Fruit fly (Drosophila melanogaster) whole organism, embryonic: ENCODE results near the gene drn.

Experiments
- CG10147 ChIP-seq: fragments of 200-800 bp; sonication (Bioruptor generic); optimal IDR thresholded peaks from 2 replicates; lab custom pipeline; 2019; ENCODE audit warnings: missing biosample characterization, mild to moderate bottlenecking, missing genetic modification characterization, moderate library complexity
- CG10274 ChIP-seq: fragments of 200-800 bp; sonication (Bioruptor generic); optimal IDR thresholded peaks from 3 replicates; lab custom pipeline; 2017; ENCODE audit warnings: missing biosample characterization, mild to moderate bottlenecking, missing genetic modification characterization
- CG10543 ChIP-seq: fragments of 200-800 bp; sonication (Bioruptor generic); optimal IDR thresholded peaks from 3 replicates; lab custom pipeline; 2017; ENCODE audit warnings: missing biosample characterization, mild to moderate bottlenecking, missing genetic modification characterization, moderate library complexity
- CG10979 ChIP-seq: fragments of 200-800 bp; sonication (Bioruptor generic); optimal IDR thresholded peaks from 2 replicates; lab custom pipeline; 2018; ENCODE audit warnings: missing biosample characterization, mild to moderate bottlenecking, missing genetic modification characterization, moderate library complexity
- CG11093 ChIP-seq: fragments of 200-800 bp; sonication (Bioruptor generic); IDR thresholded peaks from 3 replicates; pipeline ENCODE4 v1.3.6; 2022; ENCODE audit warnings: missing biosample characterization, missing genetic modification characterization
- CG12104 ChIP-seq: fragments of 200-800 bp; sonication (Bioruptor generic); optimal IDR thresholded peaks from 3 replicates; lab custom pipeline; 2016; ENCODE audit warnings: missing biosample characterization, missing genetic modification characterization
- CG15269 ChIP-seq: fragments of 200-800 bp; sonication (Bioruptor generic); optimal IDR thresholded peaks from 2 replicates; lab custom pipeline; 2018; ENCODE audit warnings: missing biosample characterization, mild to moderate bottlenecking, missing genetic modification characterization, moderate library complexity
- CG15696 ChIP-seq: fragments of 200-800 bp; sonication (Bioruptor generic); optimal IDR thresholded peaks from 2 replicates; lab custom pipeline; 2019; ENCODE audit warnings: missing biosample characterization, mild to moderate bottlenecking, missing genetic modification characterization, moderate library complexity
- CG1647 ChIP-seq: fragments of 200-800 bp; sonication (Bioruptor generic); optimal IDR thresholded peaks from 3 replicates; lab custom pipeline; 2016; ENCODE audit warnings: missing biosample characterization, missing genetic modification characterization
- CG18476 ChIP-seq: fragments of 200-800 bp; sonication (Bioruptor generic); optimal IDR thresholded peaks from 2 replicates; lab custom pipeline; 2016; ENCODE audit warnings: missing biosample characterization, mild to moderate bottlenecking, missing genetic modification characterization
- CG34376 ChIP-seq: fragments of 200-800 bp; sonication (Bioruptor generic); optimal IDR thresholded peaks from 2 replicates; lab custom pipeline; 2018; ENCODE audit warnings: missing biosample characterization, mild to moderate bottlenecking, missing genetic modification characterization
- CG4617 ChIP-seq: fragments of 200-800 bp; sonication (Bioruptor generic); optimal IDR thresholded peaks from 3 replicates; lab custom pipeline; 2016; ENCODE audit warnings: missing biosample characterization, missing genetic modification characterization, borderline replicate concordance
- CG5180 ChIP-seq: fragments of 200-800 bp; sonication (Bioruptor generic); optimal IDR thresholded peaks from 3 replicates; lab custom pipeline; 2017; ENCODE audit warnings: missing biosample characterization, missing genetic modification characterization, mild to moderate bottlenecking, moderate library complexity, missing genetic modification reagents
- CG7357 ChIP-seq: fragments of 200-800 bp; sonication (Bioruptor generic); IDR thresholded peaks from 3 replicates; pipeline ENCODE4 v1.3.6; 2022; ENCODE audit warnings: missing biosample characterization, missing genetic modification characterization
- CG8359 ChIP-seq: fragments of 200-800 bp; sonication (Bioruptor generic); optimal IDR thresholded peaks from 2 replicates; lab custom pipeline; 2017; ENCODE audit warnings: missing biosample characterization, mild to moderate bottlenecking, missing genetic modification characterization, borderline replicate concordance
- Drgx ChIP-seq: fragments of 200-800 bp; sonication (Bioruptor generic); IDR thresholded peaks from 2 replicates; pipeline ENCODE4 v1.3.6; 2022; ENCODE audit warnings: missing biosample characterization, missing genetic modification characterization
- HmgZ ChIP-seq: fragments of 200-800 bp; sonication (Bioruptor generic); optimal IDR thresholded peaks from 2 replicates; lab custom pipeline; 2018; ENCODE audit warnings: missing biosample characterization, mild to moderate bottlenecking, missing genetic modification characterization
- Hmr ChIP-seq: fragments of 200-800 bp; sonication (Bioruptor generic); optimal IDR thresholded peaks from 3 replicates; lab custom pipeline; 2017; ENCODE audit warnings: mild to moderate bottlenecking, missing biosample characterization, missing genetic modification reagents, missing genetic modification characterization
- Jarid2 ChIP-seq: fragments of 200-800 bp; sonication (Bioruptor generic); optimal IDR thresholded peaks from 3 replicates; lab custom pipeline; 2017; ENCODE audit warnings: mild to moderate bottlenecking, missing biosample characterization, missing genetic modification reagents, missing genetic modification characterization
- Mes4 ChIP-seq: fragments of 200-800 bp; sonication (Bioruptor generic); optimal IDR thresholded peaks from 2 replicates; lab custom pipeline; 2016; ENCODE audit warnings: missing biosample characterization, missing genetic modification characterization
- NfI ChIP-seq: fragments of 200-800 bp; sonication (Bioruptor generic); optimal IDR thresholded peaks from 3 replicates; lab custom pipeline; 2018; ENCODE audit warnings: missing biosample characterization, mild to moderate bottlenecking, missing genetic modification characterization, moderate library complexity
- Ptx1 ChIP-seq: fragments of 200-800 bp; sonication (Bioruptor generic); IDR thresholded peaks from 2 replicates; pipeline ENCODE4 v1.3.6; 2022; ENCODE audit warnings: missing biosample characterization, missing genetic modification characterization
- abd-A ChIP-seq: fragments of 200-800 bp; sonication (Bioruptor generic); optimal IDR thresholded peaks from 3 replicates; lab custom pipeline; 2019; ENCODE audit warnings: missing biosample characterization, mild to moderate bottlenecking, missing genetic modification characterization, moderate library complexity
- az2 ChIP-seq: fragments of 200-800 bp; sonication (Bioruptor generic); optimal IDR thresholded peaks from 3 replicates; lab custom pipeline; 2016; ENCODE audit warnings: missing biosample characterization, missing genetic modification characterization
- chif ChIP-seq, 2 experiments: fragments of 200-800 bp; sonication (Bioruptor generic); optimal IDR thresholded peaks; 3 replicates each; lab custom pipeline; 2016; ENCODE audit warnings: missing biosample characterization in 2 of 2, missing genetic modification characterization in 2 of 2
- disco-r ChIP-seq: fragments of 200-800 bp; sonication (Bioruptor generic); optimal IDR thresholded peaks from 2 replicates; lab custom pipeline; 2016; ENCODE audit warnings: missing biosample characterization, missing genetic modification characterization
- dmrt11E ChIP-seq: fragments of 200-800 bp; sonication (Bioruptor generic); optimal IDR thresholded peaks from 3 replicates; lab custom pipeline; 2018; ENCODE audit warnings: missing biosample characterization, mild to moderate bottlenecking, missing genetic modification characterization, moderate library complexity
- dmrt99B ChIP-seq: fragments of 200-800 bp; sonication (Bioruptor generic); optimal IDR thresholded peaks from 2 replicates; lab custom pipeline; 2018; ENCODE audit warnings: missing biosample characterization, mild to moderate bottlenecking, missing genetic modification characterization, moderate library complexity
- ems ChIP-seq: fragments of 200-800 bp; sonication (Bioruptor generic); optimal IDR thresholded peaks from 3 replicates; lab custom pipeline; 2016; ENCODE audit warnings: missing biosample characterization, missing genetic modification characterization
- fd102C ChIP-seq: fragments of 200-800 bp; sonication (Bioruptor generic); optimal IDR thresholded peaks from 2 replicates; lab custom pipeline; 2018; ENCODE audit warnings: missing biosample characterization, mild to moderate bottlenecking, missing genetic modification characterization, moderate library complexity
- fd3F ChIP-seq: fragments of 200-800 bp; sonication (Bioruptor generic); optimal IDR thresholded peaks from 2 replicates; lab custom pipeline; 2018; ENCODE audit warnings: missing biosample characterization, mild to moderate bottlenecking, missing genetic modification characterization, moderate library complexity
- jing ChIP-seq: fragments of 200-800 bp; sonication (Bioruptor generic); optimal IDR thresholded peaks from 2 replicates; lab custom pipeline; 2018; ENCODE audit warnings: missing biosample characterization, mild to moderate bottlenecking, missing genetic modification characterization
- maf-S ChIP-seq: fragments of 200-800 bp; sonication (Bioruptor generic); optimal IDR thresholded peaks from 2 replicates; lab custom pipeline; 2016; ENCODE audit warnings: missing biosample characterization, missing genetic modification characterization
- p53 ChIP-seq: fragments of 200-800 bp; sonication (Bioruptor generic); optimal IDR thresholded peaks from 2 replicates; lab custom pipeline; 2016; ENCODE audit warnings: missing biosample characterization, missing genetic modification characterization
- pb ChIP-seq: fragments of 200-800 bp; sonication (Bioruptor generic); optimal IDR thresholded peaks from 3 replicates; lab custom pipeline; 2016; ENCODE audit warnings: missing biosample characterization, missing genetic modification characterization
- phol ChIP-seq: fragments of 200-800 bp; sonication (Bioruptor generic); optimal IDR thresholded peaks from 3 replicates; lab custom pipeline; 2018; ENCODE audit warnings: missing biosample characterization, mild to moderate bottlenecking, missing genetic modification characterization, moderate library complexity
- psq ChIP-seq: fragments of 200-800 bp; sonication (Bioruptor generic); optimal IDR thresholded peaks from 2 replicates; lab custom pipeline; 2017; ENCODE audit warnings: missing biosample characterization, missing genetic modification characterization
- sens-2 ChIP-seq: fragments of 200-800 bp; sonication (Bioruptor generic); IDR thresholded peaks from 2 replicates; pipeline ENCODE4 v1.3.6; 2022; ENCODE audit warnings: missing biosample characterization, missing genetic modification characterization
- sim ChIP-seq: fragments of 200-800 bp; sonication (Bioruptor generic); IDR thresholded peaks from 2 replicates; pipeline ENCODE4 v1.3.6; 2022; ENCODE audit warnings: missing biosample characterization, missing genetic modification characterization
- slbo ChIP-seq: fragments of 200-800 bp; sonication (Bioruptor generic); IDR thresholded peaks from 2 replicates; pipeline ENCODE4 v1.3.6; 2022; ENCODE audit warnings: missing biosample characterization, missing genetic modification characterization
- slp2 ChIP-seq: fragments of 200-800 bp; sonication (Bioruptor generic); optimal IDR thresholded peaks from 2 replicates; lab custom pipeline; 2016; ENCODE audit warnings: missing biosample characterization, missing genetic modification characterization
- tgo ChIP-seq: fragments of 200-800 bp; sonication (Bioruptor generic); IDR thresholded peaks from 3 replicates; pipeline ENCODE4 v1.3.6; 2022; ENCODE audit warnings: missing biosample characterization, missing genetic modification characterization
- tin ChIP-seq: fragments of 200-800 bp; sonication (Bioruptor generic); optimal IDR thresholded peaks from 3 replicates; lab custom pipeline; 2016; ENCODE audit warnings: missing biosample characterization, missing genetic modification characterization
- tll ChIP-seq, 2 experiments: fragments of 200-800 bp in 1 of 2; fragments of >200 bp in 1 of 2; sonication (Bioruptor generic) in 1 of 2; optimal IDR thresholded peaks; 2 replicates each; lab custom pipeline; 2017 to 2019; ENCODE audit warnings: missing biosample characterization in 2 of 2, missing genetic modification characterization in 2 of 2, mild to moderate bottlenecking in 1 of 2, moderate library complexity in 1 of 2
- ttk ChIP-seq: fragments of 200-800 bp; sonication (Bioruptor generic); IDR thresholded peaks from 2 replicates; pipeline ENCODE4 v2.1.2; 2022; ENCODE audit warnings: missing biosample characterization, missing genetic modification characterization
- unpg ChIP-seq: fragments of 200-800 bp; sonication (Bioruptor generic); optimal IDR thresholded peaks from 3 replicates; lab custom pipeline; 2018; ENCODE audit warnings: missing biosample characterization, mild to moderate bottlenecking, missing genetic modification characterization, moderate library complexity
- wek ChIP-seq: fragments of 200-800 bp; sonication (Bioruptor generic); optimal IDR thresholded peaks from 3 replicates; lab custom pipeline; 2018; ENCODE audit warnings: missing biosample characterization, mild to moderate bottlenecking, missing genetic modification characterization, moderate library complexity
- z ChIP-seq: fragments of 200-800 bp; sonication (Bioruptor generic); IDR thresholded peaks from 3 replicates; pipeline ENCODE4 v1.3.6; 2022; ENCODE audit warnings: missing biosample characterization, missing genetic modification characterization

Gene drn

DNA sequence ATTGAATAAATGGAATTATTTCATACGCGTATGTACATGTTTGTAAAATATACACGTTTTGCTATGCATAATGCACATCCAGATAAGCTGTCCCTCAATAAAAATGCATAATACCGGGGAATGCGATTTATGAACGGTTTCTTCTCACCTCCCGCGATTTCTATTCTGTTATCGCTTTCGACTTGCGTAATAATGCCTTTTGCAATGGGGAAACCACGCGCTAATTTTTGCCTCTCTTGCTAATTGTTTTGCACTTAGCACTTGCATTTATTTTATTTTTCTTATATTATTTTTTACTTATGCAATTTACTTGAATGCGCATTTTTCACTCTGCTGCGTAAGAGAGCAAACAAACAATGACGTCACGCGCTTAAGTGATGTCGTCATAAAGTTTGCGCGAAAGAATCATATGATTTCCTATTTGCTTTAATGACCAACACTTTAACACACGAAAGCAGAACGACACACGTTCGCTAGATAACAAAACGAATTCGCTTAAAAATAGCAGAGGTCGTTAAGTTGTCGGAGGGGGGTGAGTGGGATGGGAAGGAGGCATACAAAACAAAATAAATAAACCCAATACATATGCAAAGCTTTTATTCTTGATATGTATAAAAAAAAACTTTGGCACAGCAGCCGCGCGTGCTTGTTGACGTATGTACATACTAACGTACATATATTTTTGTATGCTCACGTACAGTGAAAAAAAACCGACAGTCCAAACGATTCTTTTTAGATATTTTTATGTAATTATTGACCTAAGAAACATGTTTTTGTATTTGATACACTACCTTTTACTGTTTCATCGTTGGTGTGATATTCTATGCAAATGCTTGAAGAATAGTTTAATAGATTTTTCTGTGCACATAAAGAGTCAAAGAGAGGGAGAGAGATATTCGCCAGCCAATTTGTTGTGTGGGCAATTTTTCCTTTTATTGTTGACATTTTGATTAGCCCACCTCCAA is 11.7 kb downstream of the drn start (continued):
- TF ChIP-seq az2 (GFP tag; lab: Kevin White, UChicago) (peak; percentile 59), sim (GFP tag; lab: Robert Waterston, UW) (no peak), Drgx (no peak), HmgZ (peak; percentile 59), CG18476 (peak; percentile 54), jing (GFP tag; lab: Kevin White, UChicago) (peak; percentile 23), pb (GFP tag; lab: Kevin White, UChicago) (peak; percentile 43), tll (GFP tag; optimal IDR thresholded peaks at IDR 0.05; lab: Kevin White, UChicago) (no peak), CG4617 (GFP tag; lab: Kevin White, UChicago) (no peak), CG1647 (GFP tag; lab: Kevin White, UChicago) (peak; percentile 23), ttk (GFP tag; lab: Robert Waterston, UW) (no peak), Mes4 (no peak), slp2 (peak; percentile 0), CG10543 (GFP tag; lab: Kevin White, UChicago) (peak; percentile 91), maf-S (peak; percentile 10), wek (GFP tag; lab: Kevin White, UChicago) (no peak), NfI (GFP tag; lab: Kevin White, UChicago) (peak; percentile 50), CG10979 (tag; lab: Kevin White, UChicago) (peak; percentile 14), Hmr (GFP tag; lab: Kevin White, UChicago) (peak; percentile 77), CG7357 (GFP tag; lab: Robert Waterston, UW) (peak; percentile 55; the same call in 1 of the 3 replicates), sens-2 (no peak), fd3F (peak; percentile 65), CG34376 (GFP tag; lab: Kevin White, UChicago) (peak; percentile 66), unpg (peak; percentile 57), abd-A (tag; lab: Kevin White, UChicago) (peak; percentile 90), Jarid2 (GFP tag; lab: Kevin White, UChicago) (no peak), disco-r (GFP tag; lab: Kevin White, UChicago) (peak; percentile 29), CG5180 (GFP tag; lab: Kevin White, UChicago) (peak; percentile 23), CG15696 (tag; lab: Kevin White, UChicago) (peak; percentile 7), tgo (no peak), fd102C (GFP tag; lab: Kevin White, UChicago) (no peak), CG11093 (GFP tag; lab: Robert Waterston, UW) (no peak), chif (GFP tag; optimal IDR thresholded peaks at IDR 0.05; lab: Kevin White, UChicago) (peak; percentile 34 to 40), dmrt99B (tag; lab: Kevin White, UChicago) (peak; percentile 62), slbo (GFP tag; lab: Robert Waterston, UW) (no peak), CG15269 (tag; lab: Kevin White, UChicago) (peak; percentile 73), phol (tag; lab: Kevin White, UChicago) (peak; percentile 47), psq (GFP tag; lab: Kevin White, UChicago) (no peak), tin (GFP tag; lab: Kevin White, UChicago) (peak; percentile 37), z (GFP tag; lab: Robert Waterston, UW) (no peak), Ptx1 (GFP tag; lab: Robert Waterston, UW) (0 out of 2 replicates have a peak, but pooled peaks have one; percentile 22), dmrt11E (tag; lab: Kevin White, UChicago) (no peak), CG10274 (GFP tag; lab: Kevin White, UChicago) (peak; percentile 47), ems (GFP tag; lab: Kevin White, UChicago) (peak; percentile 69), CG10147 (GFP tag; lab: Kevin White, UChicago) (peak; percentile 65), p53 (no peak), CG8359 (GFP tag; lab: Kevin White, UChicago) (no peak), CG12104 (GFP tag; lab: Kevin White, UChicago) (peak; percentile 39)
